Worm (Caenorhabditis elegans) whole organism, late embryonic: Measurements from ENCODE around the gene irld-66.

Experiments used
- F13H6.1 ChIP-seq: sonication (generic microtip); optimal IDR thresholded peaks from 2 replicates; lab custom pipeline; 2016; ENCODE audit warnings: missing genetic modification characterization, missing compliant biosample characterization
- K02D7.2 ChIP-seq: sonication (generic microtip); optimal IDR thresholded peaks from 2 replicates; lab custom pipeline; 2017; ENCODE audit warnings: mild to moderate bottlenecking, missing genetic modification characterization, missing compliant biosample characterization
- K09A11.1 ChIP-seq: sonication (generic microtip); optimal IDR thresholded peaks from 2 replicates; lab custom pipeline; 2017; ENCODE audit warnings: antibody characterized with exemption, mild to moderate bottlenecking, missing genetic modification characterization, missing compliant biosample characterization; ENCODE audit not compliant: insufficient read depth
- T23F11.4 ChIP-seq: fragments of 200-800 bp; sonication (Bioruptor generic); optimal IDR thresholded peaks from 2 replicates; lab custom pipeline; 2018; ENCODE audit warnings: mild to moderate bottlenecking, missing genetic modification characterization, missing compliant biosample characterization
- ceh-14 ChIP-seq: sonication (generic microtip); optimal IDR thresholded peaks from 2 replicates; lab custom pipeline; 2016; ENCODE audit warnings: missing genotype, missing genetic modification characterization, missing compliant biosample characterization
- ceh-18 ChIP-seq: sonication (generic microtip); optimal IDR thresholded peaks from 2 replicates; lab custom pipeline; 2016; ENCODE audit warnings: missing genetic modification characterization, missing compliant biosample characterization
- ceh-19 ChIP-seq: fragments of 200-800 bp; sonication (Bioruptor generic); optimal IDR thresholded peaks from 2 replicates; lab custom pipeline; 2018; ENCODE audit warnings: mild to moderate bottlenecking, missing genetic modification characterization, missing compliant biosample characterization
- ceh-22 ChIP-seq: sonication (generic microtip); optimal IDR thresholded peaks from 2 replicates; lab custom pipeline; 2017; ENCODE audit warnings: missing biosample characterization, missing genetic modification characterization
- ceh-24 ChIP-seq: sonication (generic microtip); optimal IDR thresholded peaks from 2 replicates; lab custom pipeline; 2016; ENCODE audit warnings: mild to moderate bottlenecking, missing genetic modification characterization, missing compliant biosample characterization
- ceh-30 ChIP-seq: fragments of 150-350 bp; optimal IDR thresholded peaks from 2 replicates; lab custom pipeline; 2014; ENCODE audit warnings: missing biosample characterization, missing genetic modification characterization
- ceh-31 ChIP-seq: sonication (generic microtip); optimal IDR thresholded peaks from 2 replicates; lab custom pipeline; 2016; ENCODE audit warnings: missing genetic modification characterization, missing compliant biosample characterization
- ceh-34 ChIP-seq: sonication (generic microtip); optimal IDR thresholded peaks from 2 replicates; lab custom pipeline; 2016; ENCODE audit warnings: mild to moderate bottlenecking, missing genetic modification characterization, missing compliant biosample characterization
- ceh-6 ChIP-seq: fragments of 200-800 bp; sonication (Bioruptor generic); optimal IDR thresholded peaks from 2 replicates; lab custom pipeline; 2018; ENCODE audit warnings: mild to moderate bottlenecking, missing genetic modification characterization, missing compliant biosample characterization
- dve-1 ChIP-seq: sonication (generic microtip); optimal IDR thresholded peaks from 2 replicates; lab custom pipeline; 2017; ENCODE audit warnings: antibody characterized with exemption, mild to moderate bottlenecking, missing genetic modification characterization, missing compliant biosample characterization
- elt-2 ChIP-seq: sonication (generic microtip); optimal IDR thresholded peaks from 2 replicates; lab custom pipeline; 2016; ENCODE audit warnings: missing genetic modification reagents, missing genetic modification characterization, missing compliant biosample characterization
- eyg-1 ChIP-seq: sonication (generic microtip); optimal IDR thresholded peaks from 2 replicates; lab custom pipeline; 2016; ENCODE audit warnings: missing genotype, missing genetic modification characterization, missing compliant biosample characterization
- hlh-15 ChIP-seq: sonication (generic microtip); optimal IDR thresholded peaks from 2 replicates; lab custom pipeline; 2016; ENCODE audit warnings: missing genetic modification characterization, missing compliant biosample characterization
- hlh-30 ChIP-seq: sonication (generic microtip); optimal IDR thresholded peaks from 2 replicates; lab custom pipeline; 2017; ENCODE audit warnings: antibody characterized with exemption, missing genetic modification characterization, missing compliant biosample characterization; ENCODE audit not compliant: insufficient read depth
- hlh-6 ChIP-seq: sonication (generic microtip); optimal IDR thresholded peaks from 2 replicates; lab custom pipeline; 2016; ENCODE audit warnings: missing genotype, missing genetic modification characterization, missing compliant biosample characterization
- hlh-8 ChIP-seq: sonication (generic microtip); optimal IDR thresholded peaks from 2 replicates; lab custom pipeline; 2016; ENCODE audit warnings: missing genotype, missing genetic modification characterization, missing compliant biosample characterization
- madf-2 ChIP-seq: sonication (generic microtip); optimal IDR thresholded peaks from 2 replicates; lab custom pipeline; 2017; ENCODE audit warnings: missing genetic modification characterization, missing compliant biosample characterization
- nfya-1 ChIP-seq: sonication (generic microtip); optimal IDR thresholded peaks from 2 replicates; lab custom pipeline; 2017; ENCODE audit warnings: missing genetic modification characterization, mild to moderate bottlenecking, missing compliant biosample characterization, antibody characterized with exemption, moderate library complexity
- nhr-11 ChIP-seq: fragments of 150-350 bp; optimal IDR thresholded peaks from 2 replicates; lab custom pipeline; 2014; ENCODE audit warnings: missing biosample characterization, missing genetic modification characterization
- pat-9 ChIP-seq: fragments of 200-800 bp; sonication (Bioruptor generic); optimal IDR thresholded peaks from 2 replicates; lab custom pipeline; 2018; ENCODE audit warnings: mild to moderate bottlenecking, missing genetic modification characterization, moderate library complexity, missing compliant biosample characterization
- pax-1 ChIP-seq: fragments of 150-350 bp; optimal IDR thresholded peaks from 2 replicates; lab custom pipeline; 2014; ENCODE audit warnings: missing biosample characterization, missing genetic modification characterization
- pros-1 ChIP-seq: fragments of 150-350 bp; optimal IDR thresholded peaks from 2 replicates; lab custom pipeline; 2014; ENCODE audit warnings: missing biosample characterization, missing genetic modification reagents, missing genetic modification characterization
- rnt-1 ChIP-seq: sonication (generic microtip); optimal IDR thresholded peaks from 2 replicates; lab custom pipeline; 2016; ENCODE audit warnings: missing genetic modification characterization, missing compliant biosample characterization
- sdc-2 ChIP-seq: sonication (generic microtip); optimal IDR thresholded peaks from 2 replicates; lab custom pipeline; 2016; ENCODE audit warnings: missing genotype, missing genetic modification characterization, missing compliant biosample characterization
- sox-2 ChIP-seq: fragments of 200-800 bp; sonication (Bioruptor generic); IDR thresholded peaks from 2 replicates; pipeline ENCODE4 v1.3.6; 2022; ENCODE audit warnings: missing genetic modification reagents, missing genetic modification characterization, missing compliant biosample characterization
- sox-4 ChIP-seq: sonication (generic microtip); optimal IDR thresholded peaks from 2 replicates; lab custom pipeline; 2017; ENCODE audit warnings: mild to moderate bottlenecking, missing genetic modification characterization, inconsistent platforms, missing compliant biosample characterization
- syd-9 ChIP-seq: sonication (generic microtip); optimal IDR thresholded peaks from 2 replicates; lab custom pipeline; 2016; ENCODE audit warnings: mild to moderate bottlenecking, missing genetic modification characterization, moderate library complexity, missing compliant biosample characterization
- tbx-2 ChIP-seq: sonication (generic microtip); optimal IDR thresholded peaks from 2 replicates; lab custom pipeline; 2016; ENCODE audit warnings: missing genetic modification characterization, missing compliant biosample characterization
- ttx-3 ChIP-seq: sonication (generic microtip); optimal IDR thresholded peaks from 2 replicates; lab custom pipeline; 2016; ENCODE audit warnings: missing genetic modification reagents, missing genetic modification characterization, missing compliant biosample characterization
- unc-3 ChIP-seq, 2 experiments: fragments of 200-800 bp in 1 of 2; sonication (Bioruptor generic) in 1 of 2; sonication (generic microtip) in 1 of 2; conservative IDR thresholded peaks in 1 of 2; optimal IDR thresholded peaks in 1 of 2; 2 replicates each; pipeline versions ENCODE4 v1.3.6 to Lab custom; 2016 to 2022; ENCODE audit warnings: missing compliant biosample characterization in 2 of 2, missing genetic modification characterization in 2 of 2, missing genetic modification reagents in 1 of 2
- unc-42 ChIP-seq: sonication (generic microtip); optimal IDR thresholded peaks from 2 replicates; lab custom pipeline; 2016; ENCODE audit warnings: missing genotype, missing genetic modification characterization, missing compliant biosample characterization
- unc-55 ChIP-seq: sonication (generic microtip); optimal IDR thresholded peaks from 2 replicates; lab custom pipeline; 2017; ENCODE audit warnings: missing biosample characterization, missing genetic modification reagents, missing genetic modification characterization
- unc-86 ChIP-seq: sonication (generic microtip); optimal IDR thresholded peaks from 2 replicates; lab custom pipeline; 2016; ENCODE audit warnings: missing genetic modification characterization, missing compliant biosample characterization
- ztf-16 ChIP-seq: sonication (generic microtip); optimal IDR thresholded peaks from 2 replicates; lab custom pipeline; 2017; ENCODE audit warnings: missing genetic modification characterization, missing compliant biosample characterization

Gene irld-66

DNA sequence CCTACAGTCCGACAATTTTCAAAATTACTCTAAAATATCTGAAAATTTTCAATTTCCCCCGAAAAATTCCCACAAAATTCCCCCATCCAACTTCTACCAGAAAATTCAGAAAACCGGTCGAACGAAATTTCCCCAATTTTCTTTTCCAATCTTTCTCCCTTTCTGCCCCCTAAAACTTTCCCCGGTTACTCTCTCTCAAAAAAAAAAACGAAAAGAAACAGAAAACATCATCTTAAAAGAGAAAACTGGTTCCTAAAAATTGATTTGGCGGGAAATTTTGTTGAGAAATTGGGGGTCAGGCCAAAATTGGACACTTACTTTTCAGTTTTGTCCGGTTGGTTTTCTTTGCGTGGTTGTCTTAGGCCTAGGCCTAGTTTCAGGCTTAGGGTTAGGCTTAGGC is 37.0 kb upstream of the irld-66 start:
- TF ChIP-seq ceh-14 (tag; lab: Kevin White, UChicago) (no peak), nhr-11 (tag; lab: Kevin White, UChicago) (no peak)

ce11 chrII:2976597-2976996 is 36.0 kb upstream of the irld-66 start, which contains the start of gene nhr-88:
Gene nhr-88 (plus strand): TSS chrII:2976639.
- TF ChIP-seq eyg-1, result no peak
- peak; percentile 9 for TF ChIP-seq sdc-2
- peak; percentile 36 for TF ChIP-seq ceh-31 (tag; lab: Kevin White, UChicago)
- peak; percentile 23 for TF ChIP-seq sox-4 (tag; lab: Kevin White, UChicago)
- TF ChIP-seq unc-42 (tag; lab: Kevin White, UChicago), result peak; percentile 4

ce11 chrII:2975561-2976230 is 35.0 kb upstream of the irld-66 start:
- TF ChIP-seq ceh-30 (tag; lab: Kevin White, UChicago), result no peak
- TF ChIP-seq K02D7.2 (tag; lab: Kevin White, UChicago), result no peak
- no peak for TF ChIP-seq tbx-2
- TF ChIP-seq elt-2 (tag; lab: Kevin White, UChicago), result peak; percentile 96
- no peak for TF ChIP-seq hlh-30 (tag; lab: Kevin White, UChicago)

DNA sequence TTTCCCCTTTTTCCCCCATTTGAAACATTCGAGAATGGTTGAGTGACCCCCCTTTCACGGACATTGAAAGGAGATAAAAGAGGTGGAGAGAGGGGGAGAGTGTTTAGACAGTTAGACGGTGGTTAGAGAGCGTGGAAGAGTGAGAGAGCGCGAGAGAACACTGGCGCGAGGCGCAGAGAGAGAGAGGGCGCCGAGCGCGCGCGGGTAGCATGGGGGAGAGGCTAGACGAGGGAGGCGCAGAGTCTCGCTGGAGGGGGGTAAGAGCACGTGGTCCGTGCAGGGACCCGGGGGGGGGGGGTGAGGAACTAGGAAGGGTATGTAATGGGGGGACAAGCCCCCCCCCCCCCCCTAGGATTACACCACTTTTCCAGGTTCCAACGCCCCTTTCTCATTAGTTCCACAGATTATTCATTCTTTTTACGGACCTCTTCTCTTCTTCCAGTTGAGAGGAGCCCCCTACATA is 33.3 kb upstream of the irld-66 start:
- peak; percentile 35 for TF ChIP-seq tbx-2
- TF ChIP-seq madf-2 (tag; lab: Kevin White, UChicago), result no peak
- TF ChIP-seq pros-1 (tag; lab: Kevin White, UChicago), result peak; percentile 87
- peak; percentile 65 for TF ChIP-seq unc-55 (GFP tag; lab: Kevin White, UChicago)
- TF ChIP-seq sox-4 (tag; lab: Kevin White, UChicago), result peak; percentile 42
- peak; percentile 42 for TF ChIP-seq pat-9
- TF ChIP-seq syd-9 (tag; lab: Kevin White, UChicago), result no peak
- TF ChIP-seq hlh-8, result no peak
- peak; percentile 23 for TF ChIP-seq ceh-18 (tag; lab: Kevin White, UChicago)
- peak; percentile 31 for TF ChIP-seq ceh-22 (tag; lab: Kevin White, UChicago)
- TF ChIP-seq sdc-2, result no peak
- TF ChIP-seq ttx-3 (tag; lab: Kevin White, UChicago), result peak; percentile 38
- TF ChIP-seq hlh-15 (tag; lab: Kevin White, UChicago), result no peak
- peak; percentile 44 for TF ChIP-seq T23F11.4 (GFP tag; lab: Kevin White, UChicago)
- peak; percentile 31 for TF ChIP-seq unc-86 (tag; lab: Kevin White, UChicago)
- TF ChIP-seq ceh-34 (tag; lab: Kevin White, UChicago), result peak; percentile 3
- TF ChIP-seq pax-1 (tag; lab: Kevin White, UChicago), result peak; percentile 40
- TF ChIP-seq K09A11.1 (tag; lab: Kevin White, UChicago), result no peak
- TF ChIP-seq hlh-6 (tag; lab: Kevin White, UChicago), result no peak
- TF ChIP-seq rnt-1 (tag; lab: Kevin White, UChicago), result no peak
- TF ChIP-seq nfya-1, result peak; percentile 78
- no peak for TF ChIP-seq ceh-6 (GFP tag; lab: Kevin White, UChicago)
- TF ChIP-seq unc-3 (GFP tag; conservative IDR thresholded peaks at IDR 0.05; lab: Robert Waterston, UW), result 0 out of 2 replicates have a peak, but pooled peaks have one; percentile 4
- TF ChIP-seq unc-3 (tag; optimal IDR thresholded peaks at IDR 0.05; lab: Kevin White, UChicago), result no peak
- TF ChIP-seq ztf-16 (tag; lab: Kevin White, UChicago), result peak; percentile 18
- no peak for TF ChIP-seq ceh-14 (tag; lab: Kevin White, UChicago)
- no peak; the same call in 1 of the 2 replicates for TF ChIP-seq sox-2 (GFP tag; lab: Robert Waterston, UW)
- TF ChIP-seq dve-1 (tag; lab: Kevin White, UChicago), result peak; percentile 69
- no peak for TF ChIP-seq ceh-24 (tag; lab: Kevin White, UChicago)
- TF ChIP-seq ceh-31 (tag; lab: Kevin White, UChicago), result peak; percentile 79
- TF ChIP-seq ceh-19, result peak; percentile 12
- peak; percentile 70 for TF ChIP-seq hlh-30 (tag; lab: Kevin White, UChicago)
- peak; percentile 39 for TF ChIP-seq F13H6.1 (tag; lab: Kevin White, UChicago)
- TF ChIP-seq, all 69 proteins: peak for 20
